Fruit fly (Drosophila melanogaster) S2 (cell line): Measurements from ENCODE around the gene indra.

Experiments
- CG8478 ChIP-seq: fragments of >200 bp; optimal IDR thresholded peaks from 2 replicates; lab custom pipeline; 2018
- CTCF ChIP-seq, 2 experiments: fragments of >200 bp; optimal IDR thresholded peaks; 2 replicates each; lab custom pipeline; 2018

Gene indra

dm6 chr3L:1368201-1368617, 26.0 kb upstream of the indra start:
- TF ChIP-seq CTCF (optimal IDR thresholded peaks at IDR 0.05; lab: Kevin White, UChicago) (no peak), CG8478 (lab: Kevin White, UChicago) (no peak)

dm6 chr3L:1366879-1367650, 24.9 kb upstream of the indra start:
- no peak for TF ChIP-seq CG8478 (lab: Kevin White, UChicago)
- TF ChIP-seq CTCF (optimal IDR thresholded peaks at IDR 0.05; lab: Kevin White, UChicago) = no peak

- TF ChIP-seq CG8478 (lab: Kevin White, UChicago) (no peak), CTCF (optimal IDR thresholded peaks at IDR 0.05; lab: Kevin White, UChicago) (no peak)
These were observed 22.2 kb upstream of the indra start for dm6 chr3L:1364368-1364767.

dm6 chr3L:1358338-1358737, 16.1 kb upstream of the indra start:
- no peak for TF ChIP-seq CTCF (optimal IDR thresholded peaks at IDR 0.05; lab: Kevin White, UChicago)
- TF ChIP-seq CG8478 (lab: Kevin White, UChicago) = no peak

dm6 chr3L:1354214-1354613, 12.0 kb upstream of the indra start:
- TF ChIP-seq CTCF (optimal IDR thresholded peaks at IDR 0.05; lab: Kevin White, UChicago) (no peak), CG8478 (lab: Kevin White, UChicago) (no peak)

dm6 chr3L:1352065-1352464, 9.9 kb upstream of the indra start:
- TF ChIP-seq CG8478 (lab: Kevin White, UChicago) (no peak), CTCF (optimal IDR thresholded peaks at IDR 0.05; lab: Kevin White, UChicago) (peak; percentile 90 to 93)

dm6 chr3L:1350924-1351215, 8.7 kb upstream of the indra start, which contains the start of gene CG9166:
CG9166 (plus strand) TSS chr3L:1351116.
- TF ChIP-seq CTCF (optimal IDR thresholded peaks at IDR 0.05; lab: Kevin White, UChicago) = no peak
- no peak for TF ChIP-seq CG8478 (lab: Kevin White, UChicago)

- TF ChIP-seq CG8478 (lab: Kevin White, UChicago) (no peak), CTCF (optimal IDR thresholded peaks at IDR 0.05; lab: Kevin White, UChicago) (peak in 1 of 2 experiments; percentile 18)
These were observed 8.0 kb upstream of the indra start for dm6 chr3L:1349942-1350923.

dm6 chr3L:1349397-1349796, 7.2 kb upstream of the indra start:
- no peak for TF ChIP-seq CTCF (optimal IDR thresholded peaks at IDR 0.05; lab: Kevin White, UChicago)
- no peak for TF ChIP-seq CG8478 (lab: Kevin White, UChicago)

- TF ChIP-seq CTCF (optimal IDR thresholded peaks at IDR 0.05; lab: Kevin White, UChicago) = no peak
- no peak for TF ChIP-seq CG8478 (lab: Kevin White, UChicago)
These were observed 6.7 kb upstream of the indra start for dm6 chr3L:1348935-1349334.

dm6 chr3L:1348248-1348647, 6.0 kb upstream of the indra start:
- TF ChIP-seq CG8478 (lab: Kevin White, UChicago) = no peak
- no peak for TF ChIP-seq CTCF (optimal IDR thresholded peaks at IDR 0.05; lab: Kevin White, UChicago)

- TF ChIP-seq CG8478 (lab: Kevin White, UChicago) (no peak), CTCF (optimal IDR thresholded peaks at IDR 0.05; lab: Kevin White, UChicago) (no peak)
These were observed 4.9 kb upstream of the indra start for dm6 chr3L:1346956-1347587.

dm6 chr3L:1335989-1336961, 5.9 kb downstream of the indra start:
- TF ChIP-seq CTCF (optimal IDR thresholded peaks at IDR 0.05; lab: Kevin White, UChicago) = no peak
- TF ChIP-seq CG8478 (lab: Kevin White, UChicago) = no peak

dm6 chr3L:1335428-1335764, 6.8 kb downstream of the indra start:
- TF ChIP-seq CTCF (optimal IDR thresholded peaks at IDR 0.05; lab: Kevin White, UChicago) = no peak
